Worm (Caenorhabditis elegans): ENCODE results near the gene F07G11.3.
"Not testable (repeated sequence)": the region's sequence is repeated elsewhere in the genome, so short reads cannot be mapped to it uniquely, and the experiment has no call there.

F07G11.3 gene

DNA sequence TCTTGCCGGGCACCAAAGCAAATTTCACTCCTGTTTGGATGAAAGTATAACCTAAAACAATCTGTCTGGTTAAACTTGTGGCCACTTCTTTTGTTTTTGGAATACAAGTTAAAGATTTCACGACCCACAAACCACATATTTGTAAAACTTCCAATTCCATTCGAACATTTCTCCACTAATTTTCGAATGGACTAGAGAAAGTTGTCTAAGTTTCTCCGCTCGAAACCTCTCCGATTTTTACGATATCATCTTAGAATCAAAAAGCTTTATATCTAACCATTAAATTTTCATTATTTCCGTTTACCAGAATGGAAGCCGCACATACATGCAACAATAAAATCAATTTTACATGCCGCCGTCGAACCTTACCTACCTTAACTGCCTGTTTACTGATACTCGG lies at the start of gene F07G11.3:
TSS of gene F07G11.3 (plus strand) at position 301 of the 400 bp plus-strand sequence.
- TF ChIP-seq unc-62 (GFP tag; optimal IDR thresholded peaks at IDR 0.05), result no peak

DNA sequence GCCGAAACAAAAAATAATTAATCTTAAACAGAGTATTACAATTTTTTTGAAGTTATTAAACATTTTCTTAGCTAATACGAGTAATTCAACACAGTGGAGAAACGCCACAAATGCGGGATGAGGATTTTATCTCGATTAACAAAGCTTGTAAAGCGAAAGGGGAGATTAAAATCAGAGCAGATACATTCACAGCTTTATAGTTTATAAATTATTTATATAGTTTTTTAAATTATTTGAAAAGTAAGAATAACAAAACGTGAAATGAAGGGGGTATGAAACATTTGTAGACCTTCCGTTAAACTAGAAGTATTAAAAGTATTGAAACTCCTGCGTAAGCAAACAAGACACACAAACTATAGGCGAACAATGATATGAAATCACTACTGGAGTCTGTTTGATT lies 43.5 kb upstream of the F07G11.3 start, which contains the start of gene C05C8.8:
TSS of gene C05C8.8 (minus strand) at position 101 of the 400 bp plus-strand sequence.
- no peak for TF ChIP-seq unc-62 (GFP tag; optimal IDR thresholded peaks at IDR 0.05)

DNA sequence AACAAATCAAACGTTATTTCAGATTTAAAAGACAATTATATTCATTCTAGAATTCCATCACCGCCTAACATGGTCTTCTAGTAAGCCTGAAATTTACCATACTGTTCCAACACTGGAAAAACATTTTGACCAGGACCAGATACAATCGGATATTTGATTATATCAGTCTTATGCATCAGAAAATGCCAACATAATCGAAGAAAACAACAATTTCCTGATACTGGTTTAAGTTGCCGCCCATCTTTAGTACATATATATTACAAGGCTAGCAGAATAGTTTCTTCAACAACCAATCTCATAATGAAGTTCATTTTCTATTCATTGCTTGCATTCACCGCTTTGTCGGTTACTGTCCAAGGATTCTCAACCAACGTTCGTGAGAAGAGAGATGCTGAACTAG lies 39.6 kb upstream of the F07G11.3 start, which contains the start of gene C13A2.12:
TSS of gene C13A2.12 (plus strand) at position 301 of the 400 bp plus-strand sequence.
- TF ChIP-seq unc-62 (GFP tag; optimal IDR thresholded peaks at IDR 0.05), result no peak

DNA sequence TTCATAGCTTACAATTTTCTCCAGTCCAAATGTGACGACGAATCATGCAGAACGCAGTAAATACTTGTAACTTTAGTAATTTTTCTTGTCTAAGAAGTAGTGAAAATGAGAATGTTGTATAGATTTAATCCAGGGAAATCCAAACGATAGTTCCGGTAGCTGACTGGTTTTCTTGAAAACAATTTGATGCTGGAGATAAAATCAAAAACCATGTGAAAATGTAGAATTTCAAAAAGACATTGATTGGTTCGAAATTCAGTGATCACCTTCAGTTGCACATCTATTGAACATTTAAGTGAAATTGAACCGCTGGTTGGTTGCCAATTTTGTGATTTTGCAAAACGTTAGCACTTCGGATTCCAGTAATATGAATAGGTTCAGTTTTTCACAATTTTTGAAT lies 34.5 kb upstream of the F07G11.3 start, which contains the start of gene C13A2.9:
TSS of gene C13A2.9 (minus strand) at position 101 of the 400 bp plus-strand sequence.
- TF ChIP-seq unc-62 (GFP tag; optimal IDR thresholded peaks at IDR 0.05), result no peak

DNA sequence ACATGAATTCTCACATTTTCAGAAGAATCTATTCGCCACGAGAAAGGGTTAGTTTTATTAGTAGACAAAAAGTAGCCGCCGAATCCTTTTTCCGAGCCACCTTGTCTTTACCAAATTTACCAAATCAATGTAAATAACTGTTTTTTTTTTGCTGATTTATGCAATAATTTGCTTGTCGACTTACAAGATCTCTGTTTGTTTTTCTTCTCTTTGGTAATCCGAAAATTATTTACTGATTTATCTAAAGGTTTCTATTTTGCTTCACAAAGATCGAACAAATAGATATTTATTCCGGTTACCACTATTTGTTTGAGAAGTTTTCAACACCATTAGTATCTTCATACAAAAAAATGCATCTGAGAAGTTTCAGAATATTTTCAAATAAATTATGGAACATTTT lies 32.5 kb upstream of the F07G11.3 start, which contains the start of gene C13A2.7:
TSS of gene C13A2.7 (plus strand) at position 301 of the 400 bp plus-strand sequence.
- TF ChIP-seq unc-62 (GFP tag; optimal IDR thresholded peaks at IDR 0.05), result no peak

DNA sequence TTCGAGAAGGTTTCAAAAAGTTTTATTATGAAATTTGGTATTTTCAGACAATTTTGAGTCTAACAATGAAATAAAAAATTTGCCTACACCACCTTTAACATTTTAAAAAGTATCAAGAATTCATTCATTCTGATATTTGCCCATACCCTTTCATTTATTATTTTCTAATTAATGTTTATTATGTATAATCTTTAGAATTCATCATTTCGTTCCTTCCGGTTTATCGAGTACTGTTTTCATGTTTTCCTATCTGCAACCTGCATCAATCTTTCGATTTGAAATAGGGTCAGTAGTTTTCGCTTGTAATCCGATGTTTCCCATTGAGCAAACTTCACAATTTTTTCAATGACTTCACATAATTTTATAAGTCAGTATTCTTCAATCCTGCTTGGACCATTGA lies 29.2 kb upstream of the F07G11.3 start, which contains the start of gene C13A2.6:
TSS of gene C13A2.6 (plus strand) at position 301 of the 400 bp plus-strand sequence.
- TF ChIP-seq unc-62 (GFP tag; optimal IDR thresholded peaks at IDR 0.05), result no peak

DNA sequence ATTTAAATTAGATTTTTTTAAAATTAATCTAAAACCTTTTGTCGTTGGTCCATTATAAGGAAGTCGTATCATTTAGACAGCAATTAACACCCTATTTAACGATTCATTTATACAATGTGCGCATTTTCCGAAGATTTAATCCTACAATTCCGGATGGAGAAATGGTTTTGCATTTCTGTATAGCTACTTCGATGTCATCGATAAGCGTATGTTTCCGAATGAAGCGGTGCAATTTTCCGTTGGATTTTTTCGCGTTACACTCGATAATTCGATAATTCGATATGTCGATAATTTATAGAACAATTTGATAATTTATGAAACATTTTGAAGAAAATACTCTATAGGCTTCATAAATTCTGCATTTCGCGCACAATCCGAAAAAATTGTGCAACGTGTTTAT lies 23.6 kb upstream of the F07G11.3 start, which contains the start of gene C13A2.10:
TSS of gene C13A2.10 (minus strand) at position 101 of the 400 bp plus-strand sequence.
- no peak for TF ChIP-seq unc-62 (GFP tag; optimal IDR thresholded peaks at IDR 0.05)

DNA sequence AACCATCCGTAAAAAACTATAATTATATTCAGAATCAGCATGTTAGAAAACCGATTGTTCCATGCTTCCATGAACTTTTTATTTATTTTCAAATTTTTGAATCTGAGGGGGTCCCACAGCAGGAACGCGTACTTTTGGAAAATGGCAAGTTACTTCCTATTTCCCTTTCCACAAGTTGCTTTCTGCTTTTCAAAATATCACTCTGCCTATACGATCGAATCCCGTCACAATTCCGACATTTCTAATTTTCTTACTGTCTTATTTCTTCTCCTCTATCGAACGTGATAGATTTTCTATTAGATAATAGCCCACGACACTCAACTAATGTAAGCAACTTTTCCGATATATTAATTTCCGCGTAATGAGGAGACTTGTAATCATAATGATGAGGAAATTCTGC lies 23.1 kb upstream of the F07G11.3 start, which contains the start of gene C13A2.5:
TSS of gene C13A2.5 (plus strand) at position 301 of the 400 bp plus-strand sequence.
- TF ChIP-seq unc-62 (GFP tag; optimal IDR thresholded peaks at IDR 0.05), result no peak

DNA sequence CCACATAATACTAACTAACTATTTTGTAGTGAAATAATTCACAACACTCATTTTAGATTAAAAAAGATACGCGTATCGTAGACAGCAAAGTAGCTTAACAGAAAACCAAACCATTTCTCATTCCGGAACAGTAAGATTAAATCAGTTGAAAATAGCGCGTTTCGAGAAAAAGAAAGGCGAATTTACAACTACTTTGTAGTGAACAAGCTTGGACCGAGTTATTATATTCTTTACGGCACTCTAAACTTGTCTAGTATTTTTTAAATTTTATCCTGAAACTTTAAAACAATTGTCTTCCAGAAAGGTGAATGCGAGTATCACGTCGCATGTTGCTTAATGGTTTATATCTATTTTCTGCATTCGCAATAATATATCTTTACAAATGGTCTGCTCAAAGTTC lies 19.5 kb upstream of the F07G11.3 start, which contains the start of gene C13A2.4:
TSS of gene C13A2.4 (plus strand) at position 301 of the 400 bp plus-strand sequence.
- no peak for TF ChIP-seq unc-62 (GFP tag; optimal IDR thresholded peaks at IDR 0.05)

DNA sequence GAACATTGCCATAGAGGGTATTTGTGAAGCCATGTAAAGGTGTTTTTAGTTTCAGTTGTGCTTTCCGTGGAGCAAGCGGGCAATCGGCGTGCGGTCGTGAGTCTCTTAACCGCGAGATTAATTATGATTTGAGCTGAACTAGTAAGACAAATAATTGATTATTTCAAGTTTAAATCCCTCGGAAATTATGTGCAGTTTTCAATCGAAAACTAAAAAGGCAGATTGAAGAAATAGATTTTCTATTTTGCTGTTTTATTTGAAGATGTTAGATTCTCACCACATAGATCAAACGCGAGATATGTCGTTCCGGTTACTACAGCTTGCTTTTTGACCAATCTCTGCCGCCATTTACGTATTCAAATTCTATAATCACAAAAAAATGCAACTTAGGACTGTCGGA lies 16.5 kb upstream of the F07G11.3 start, which contains the start of gene C13A2.3:
TSS of gene C13A2.3 (plus strand) at position 301 of the 400 bp plus-strand sequence.
- no peak for TF ChIP-seq unc-62 (GFP tag; optimal IDR thresholded peaks at IDR 0.05)

DNA sequence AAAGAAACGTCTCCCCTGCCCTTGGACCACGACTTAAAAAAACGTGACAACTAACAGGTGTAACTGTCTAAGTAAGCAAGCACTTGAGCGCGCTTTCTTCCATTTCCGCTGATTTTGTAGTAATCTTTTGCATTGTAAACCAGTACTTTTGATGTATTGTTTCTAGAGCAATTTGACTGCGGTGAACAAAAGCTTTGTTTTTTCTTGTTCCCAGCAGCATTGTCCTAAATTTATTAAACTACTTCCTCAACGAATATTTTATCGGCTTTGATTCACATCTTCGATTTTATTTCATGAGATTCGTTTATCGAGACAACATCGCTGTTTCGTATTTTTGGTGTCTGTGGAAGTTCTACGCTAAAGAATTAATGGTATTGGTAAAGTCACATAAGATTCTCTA lies 9.9 kb upstream of the F07G11.3 start, which contains the start of gene C13A2.1:
TSS of gene C13A2.1 (plus strand) at position 301 of the 400 bp plus-strand sequence.
- no peak for TF ChIP-seq unc-62 (GFP tag; optimal IDR thresholded peaks at IDR 0.05)

DNA sequence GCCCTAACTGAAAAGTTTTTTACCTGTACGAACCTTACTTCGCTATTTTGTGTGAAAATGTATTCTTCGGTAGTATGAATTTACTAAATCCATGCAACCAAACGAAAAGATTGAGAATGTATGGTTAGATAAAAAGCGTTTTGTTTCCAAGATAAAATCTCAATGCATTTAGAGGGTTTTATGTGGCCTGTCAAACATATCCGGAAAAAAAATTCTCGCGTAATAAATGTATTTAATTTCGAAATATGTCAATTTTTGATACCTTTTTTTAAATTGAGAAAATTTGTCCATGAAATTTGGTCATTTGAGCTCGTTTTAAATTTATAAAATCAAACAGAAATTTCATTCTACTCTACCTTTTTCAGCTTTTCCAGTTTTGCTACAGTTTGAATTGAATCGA lies 3.3 kb upstream of the F07G11.3 start, which contains the start of gene F07G11.4:
TSS of gene F07G11.4 (minus strand) at position 101 of the 400 bp plus-strand sequence.
- TF ChIP-seq unc-62 (GFP tag; optimal IDR thresholded peaks at IDR 0.05), result no peak

DNA sequence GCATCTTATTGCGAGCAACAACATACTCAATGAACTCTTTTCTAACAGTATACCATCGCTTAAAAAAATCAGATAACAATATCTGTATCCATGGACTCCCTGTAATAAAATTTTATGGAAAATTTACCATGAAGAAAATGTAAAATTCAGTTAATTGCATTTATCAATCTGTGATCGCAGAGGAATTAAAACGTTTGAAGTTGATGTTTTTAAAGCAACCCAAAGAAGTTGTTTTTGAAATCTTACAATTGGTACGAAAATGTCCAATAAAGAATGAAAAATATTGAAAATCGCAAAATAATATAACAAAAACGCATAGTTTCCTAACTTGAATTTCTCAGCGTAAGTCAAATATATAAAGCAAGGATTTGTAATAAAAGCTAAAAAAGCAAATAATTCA lies 1.3 kb upstream of the F07G11.3 start, which contains the start of gene srj-32:
TSS of gene srj-32 (minus strand) at position 101 of the 400 bp plus-strand sequence.
- no peak for TF ChIP-seq unc-62 (GFP tag; optimal IDR thresholded peaks at IDR 0.05)

DNA sequence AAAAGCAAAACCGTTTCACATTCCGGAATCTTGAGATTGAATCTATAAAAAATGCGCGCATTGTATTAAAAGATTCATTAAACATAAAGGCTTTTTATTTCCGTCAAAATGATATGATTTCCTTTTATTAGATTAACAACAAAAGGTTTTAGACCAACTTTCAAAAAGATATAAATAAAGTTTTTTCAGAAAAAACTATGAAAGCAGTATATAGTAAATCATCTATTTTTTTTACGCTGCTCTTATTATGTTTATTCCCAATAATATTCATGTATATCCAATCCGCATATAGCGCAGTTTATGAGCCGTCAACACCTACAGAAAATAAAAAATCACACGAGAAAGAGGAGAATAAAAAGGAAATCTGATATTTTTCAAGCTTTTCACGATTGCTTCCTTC lies 5.9 kb downstream of the F07G11.3 start, which contains the start of gene F07G11.2:
TSS of gene F07G11.2 (plus strand) at position 301 of the 400 bp plus-strand sequence.
- TF ChIP-seq unc-62 (GFP tag; optimal IDR thresholded peaks at IDR 0.05), result not testable (repeated sequence)

DNA sequence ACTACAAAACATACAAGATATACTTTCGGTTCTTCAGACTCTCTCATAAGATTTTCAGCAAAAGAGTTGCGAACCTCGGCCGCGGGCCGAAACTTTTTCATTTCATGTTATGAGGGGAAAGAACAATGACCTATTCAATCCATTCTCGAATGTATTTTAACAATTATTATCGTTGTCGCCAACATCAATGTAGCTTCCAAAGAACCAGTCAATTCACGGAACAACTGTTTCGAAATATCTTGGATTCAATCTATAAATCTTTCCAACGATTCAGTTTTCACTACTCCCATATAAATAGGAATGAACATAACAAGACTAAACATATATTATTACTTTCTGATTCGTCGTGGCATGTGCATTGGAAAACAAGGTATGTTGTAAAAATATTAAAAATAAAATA lies 8.5 kb downstream of the F07G11.3 start, which contains the start of gene F07G11.1:
TSS of gene F07G11.1 (plus strand) at position 301 of the 400 bp plus-strand sequence.
- no peak for TF ChIP-seq unc-62 (GFP tag; optimal IDR thresholded peaks at IDR 0.05)

DNA sequence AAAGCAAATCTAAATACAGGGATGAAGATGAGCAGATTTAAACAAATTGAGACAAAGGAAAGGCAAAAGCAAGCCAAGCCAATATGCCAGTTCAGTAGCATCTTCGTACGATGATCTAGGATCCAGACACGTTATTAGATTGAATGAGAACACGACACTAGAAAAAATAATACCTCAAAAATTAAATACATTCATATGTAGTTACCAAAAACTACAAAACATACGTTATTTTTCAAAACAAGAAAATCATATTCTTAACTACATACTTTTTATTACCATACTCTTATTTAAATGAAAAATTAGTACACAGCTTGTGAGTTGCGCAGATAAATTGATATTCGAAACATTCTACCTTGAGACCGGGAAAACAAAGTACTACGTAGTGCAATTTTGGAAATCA lies 14.7 kb downstream of the F07G11.3 start, which contains the start of gene srx-6:
TSS of gene srx-6 (minus strand) at position 101 of the 400 bp plus-strand sequence.
- TF ChIP-seq unc-62 (GFP tag; optimal IDR thresholded peaks at IDR 0.05), result no peak

DNA sequence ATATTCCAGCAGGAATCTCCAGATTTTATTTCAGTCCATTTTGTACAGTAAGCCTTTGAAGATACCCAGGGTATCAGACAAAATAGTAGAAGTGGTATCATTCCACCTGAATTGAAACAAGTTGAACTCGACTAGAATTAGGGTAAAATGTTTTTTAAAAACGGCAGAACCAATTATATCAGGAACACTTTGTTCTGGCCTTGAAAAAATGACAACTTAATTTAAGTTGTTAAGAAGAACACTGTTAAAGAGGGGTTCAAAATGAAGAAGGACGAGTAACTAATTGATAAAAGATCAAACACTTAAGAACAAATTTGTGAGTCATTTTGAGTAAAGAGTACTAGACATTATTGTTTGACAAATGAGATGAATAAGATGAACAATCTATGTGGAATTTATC lies 22.3 kb downstream of the F07G11.3 start, which contains the start of gene lmd-4:
TSS of gene lmd-4 (minus strand) at position 101 of the 400 bp plus-strand sequence.
- TF ChIP-seq unc-62 (GFP tag; optimal IDR thresholded peaks at IDR 0.05), result no peak
